Worm (Caenorhabditis elegans): ENCODE results near the gene K09F6.15.
"Not testable (repeated sequence)": the region's sequence is repeated elsewhere in the genome, so short reads cannot be mapped to it uniquely, and the experiment has no call there.

Gene K09F6.15

ce11 chrII:2273750-2274149, 3.6 kb downstream of the K09F6.15 start:
- TF ChIP-seq duxl-1 (tag; optimal IDR thresholded peaks at IDR 0.05; ENCODE audit: poor library complexity) = no peak
- peak; percentile 28 for TF ChIP-seq aha-1 (tag)
- TF ChIP-seq ZK337.2 (GFP tag; IDR thresholded peaks at IDR 0.05) = 0 out of 2 replicates have a peak, but pooled peaks have one; percentile 35
- 0 out of 2 replicates have a peak, but pooled peaks have one; percentile 50 for TF ChIP-seq egl-43 (GFP tag; IDR thresholded peaks at IDR 0.05)
- TF ChIP-seq set-16 (GFP tag; IDR thresholded peaks at IDR 0.05) = peak; percentile 86
- no peak for TF ChIP-seq daf-12 (tag; optimal IDR thresholded peaks at IDR 0.05)
- no peak for TF ChIP-seq ztf-11 (tag; optimal IDR thresholded peaks at IDR 0.05)

- not testable (repeated sequence) for TF ChIP-seq aly-2 (tag; optimal IDR thresholded peaks at IDR 0.05); hif-1 (tag; optimal IDR thresholded peaks at IDR 0.05); F44E2.7 (GFP tag; IDR thresholded peaks at IDR 0.05)
Measured at ce11 chrII:2254861-2255260, 22.5 kb downstream of the K09F6.15 start, which contains the start of gene K09F6.3. K09F6.3 (plus strand) TSS chrII:2255161.

DNA sequence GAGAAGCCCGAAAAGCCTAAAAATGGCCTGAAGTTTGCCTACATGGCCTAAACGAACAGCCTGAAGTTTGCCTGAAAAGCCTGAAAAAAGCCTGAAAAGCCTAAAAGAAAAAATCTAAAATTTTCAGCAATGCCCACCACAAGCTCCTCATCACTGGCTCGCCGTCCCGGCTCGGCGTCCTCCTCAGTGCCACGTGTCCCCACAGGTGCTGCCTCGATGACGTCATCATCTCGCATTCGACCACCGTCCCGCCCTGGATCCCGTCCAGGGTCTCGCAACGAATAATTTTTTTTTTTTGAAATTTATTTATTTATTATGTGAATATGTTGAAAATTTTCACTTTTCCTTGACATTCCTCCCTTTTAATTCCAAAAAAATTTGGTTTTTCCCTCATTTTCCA, 23.6 kb downstream of the K09F6.15 start:
- TF ChIP-seq F37D6.2 (tag; optimal IDR thresholded peaks at IDR 0.05) (no peak), unc-130 (GFP tag; optimal IDR thresholded peaks at IDR 0.05) (no peak), F26F4.8 (GFP tag; conservative IDR thresholded peaks at IDR 0.05) (no peak), mdl-1 (tag; optimal IDR thresholded peaks at IDR 0.05) (no peak), egl-43 (GFP tag; IDR thresholded peaks at IDR 0.05) (no peak), R02D3.7 (tag; optimal IDR thresholded peaks at IDR 0.05) (no peak), lin-15B (tag; optimal IDR thresholded peaks at IDR 0.05) (no peak), set-16 (GFP tag; IDR thresholded peaks at IDR 0.05) (peak; percentile 67), nhr-237 (tag; optimal IDR thresholded peaks at IDR 0.05) (no peak), attf-4 (tag; optimal IDR thresholded peaks at IDR 0.05) (no peak), lin-1 (GFP tag; IDR thresholded peaks at IDR 0.05) (no peak), madf-9 (GFP tag; conservative IDR thresholded peaks at IDR 0.05) (no peak), D1046.2 (GFP tag; IDR thresholded peaks at IDR 0.05) (0 out of 2 replicates have a peak, but pooled peaks have one; percentile 27)

- no peak for TF ChIP-seq ztf-7 (tag; optimal IDR thresholded peaks at IDR 0.05)
- peak; percentile 96 for TF ChIP-seq set-16 (GFP tag; IDR thresholded peaks at IDR 0.05)
Measured at ce11 chrII:2251617-2252016, 25.7 kb downstream of the K09F6.15 start.

ce11 chrII:2243342-2243741, 34.0 kb downstream of the K09F6.15 start, which contains the start of gene F54A3.2:
F54A3.2 (plus strand) TSS chrII:2243642.
- TF ChIP-seq madf-5 (GFP tag; IDR thresholded peaks at IDR 0.05) (no peak), ama-1 (optimal IDR thresholded peaks at IDR 0.05) (no peak), nhr-48 (tag; optimal IDR thresholded peaks at IDR 0.05) (no peak), mdl-1 (tag; optimal IDR thresholded peaks at IDR 0.05) (no peak), lin-38 (GFP tag; IDR thresholded peaks at IDR 0.05) (no peak), lsy-2 (tag; optimal IDR thresholded peaks at IDR 0.05) (no peak), lim-7 (GFP tag; IDR thresholded peaks at IDR 0.05) (no peak), attf-4 (tag; optimal IDR thresholded peaks at IDR 0.05) (no peak), daf-19 (GFP tag; conservative IDR thresholded peaks at IDR 0.05) (no peak), ztf-7 (tag; optimal IDR thresholded peaks at IDR 0.05) (no peak), ceh-44 (GFP tag; IDR thresholded peaks at IDR 0.05) (no peak)

ce11 chrII:2236352-2236751, 41.0 kb downstream of the K09F6.15 start:
- TF ChIP-seq aha-1 (tag) (peak; percentile 32), egl-43 (GFP tag; IDR thresholded peaks at IDR 0.05) (no peak), ceh-28 (tag; optimal IDR thresholded peaks at IDR 0.05) (peak; percentile 76)

Data from whole organism, L4 larva.